Worm (Caenorhabditis elegans) whole organism, mixed stage, embryonic: ENCODE data around the gene gst-27.

Experiments used
- bed-3 ChIP-seq: fragments of 200-800 bp; sonication (Bioruptor generic); optimal IDR thresholded peaks from 3 replicates; lab custom pipeline; 2018; ENCODE audit warnings: mild to moderate bottlenecking, missing genetic modification characterization, moderate library complexity, missing compliant biosample characterization
- ces-1 ChIP-seq: fragments of 150-350 bp; optimal IDR thresholded peaks from 2 replicates; lab custom pipeline; 2014; ENCODE audit warnings: missing biosample characterization, missing genetic modification reagents, missing genetic modification characterization
- elt-3 ChIP-seq: fragments of 150-350 bp; optimal IDR thresholded peaks from 2 replicates; lab custom pipeline; 2014; ENCODE audit warnings: missing biosample characterization, missing genetic modification characterization
- flh-1 ChIP-seq: fragments of 200-800 bp; sonication (Bioruptor generic); optimal IDR thresholded peaks from 2 replicates; lab custom pipeline; 2018; ENCODE audit warnings: mild to moderate bottlenecking, missing genetic modification characterization, moderate library complexity, missing compliant biosample characterization
- nhr-12 ChIP-seq: fragments of 150-350 bp; optimal IDR thresholded peaks from 2 replicates; lab custom pipeline; 2014; ENCODE audit warnings: missing biosample characterization, missing genetic modification characterization
- nhr-237 ChIP-seq: fragments of 150-350 bp; optimal IDR thresholded peaks from 2 replicates; lab custom pipeline; 2014; ENCODE audit warnings: missing biosample characterization, missing genetic modification characterization
- nhr-28 ChIP-seq: fragments of 150-350 bp; optimal IDR thresholded peaks from 2 replicates; lab custom pipeline; 2014; ENCODE audit warnings: missing biosample characterization, missing genetic modification characterization
- nhr-76 ChIP-seq: sonication (generic microtip); optimal IDR thresholded peaks from 2 replicates; lab custom pipeline; 2017; ENCODE audit warnings: missing biosample characterization, missing genetic modification characterization
- pha-4 ChIP-seq: fragments of 150-350 bp; optimal IDR thresholded peaks from 2 replicates; lab custom pipeline; 2018; ENCODE audit warnings: missing biosample characterization, missing genetic modification reagents, missing genetic modification characterization
- sem-2 ChIP-seq: fragments of 200-800 bp; sonication (Bioruptor generic); optimal IDR thresholded peaks from 2 replicates; lab custom pipeline; 2018; ENCODE audit warnings: mild to moderate bottlenecking, missing genetic modification characterization, missing compliant biosample characterization
- snpc-4 ChIP-seq: fragments of 150-350 bp; optimal IDR thresholded peaks from 2 replicates; lab custom pipeline; 2014; ENCODE audit warnings: missing biosample characterization, missing genetic modification characterization
- unc-62 ChIP-seq: fragments of 150-350 bp; optimal IDR thresholded peaks from 2 replicates; lab custom pipeline; 2014; ENCODE audit warnings: missing biosample characterization, missing genetic modification reagents, missing genetic modification characterization
- zip-8 ChIP-seq: fragments of 150-350 bp; optimal IDR thresholded peaks from 2 replicates; lab custom pipeline; 2014; ENCODE audit warnings: missing biosample characterization, missing genetic modification characterization
- ztf-11 ChIP-seq: fragments of 150-350 bp; optimal IDR thresholded peaks from 2 replicates; lab custom pipeline; 2014; ENCODE audit warnings: missing biosample characterization, missing genetic modification characterization

DNA sequence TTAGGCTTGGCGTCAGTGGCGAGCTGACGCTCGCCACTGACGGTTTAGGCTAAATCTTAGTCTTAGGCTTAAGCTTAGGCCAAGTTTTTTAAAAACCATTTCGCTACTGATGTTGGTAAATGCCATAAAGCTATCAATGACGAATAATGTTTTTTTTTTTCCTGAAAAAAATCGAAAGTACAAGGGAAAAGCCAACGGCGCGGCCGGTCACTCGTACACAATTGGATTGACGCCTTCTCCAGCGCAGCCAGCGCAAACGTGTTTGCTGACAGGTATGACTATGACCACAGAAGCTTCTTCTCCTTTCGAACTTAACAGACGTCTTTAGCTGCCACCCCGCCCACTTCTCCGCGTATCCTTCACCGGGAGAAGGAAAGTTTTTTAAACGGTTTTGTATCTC is 19.9 kb downstream of the gst-27 start, which contains the start of gene Y53F4B.27:
- TF ChIP-seq nhr-76 (tag; lab: Kevin White, UChicago) (no peak), bed-3 (GFP tag; lab: Kevin White, UChicago) (no peak), elt-3 (tag; lab: Kevin White, UChicago) (no peak), nhr-237 (no peak), ces-1 (GFP tag; lab: Kevin White, UChicago) (no peak), unc-62 (GFP tag; lab: Kevin White, UChicago) (no peak), pha-4 (tag; lab: Kevin White, UChicago) (no peak), nhr-28 (no peak), snpc-4 (no peak), nhr-12 (tag; lab: Kevin White, UChicago) (no peak), sem-2 (GFP tag; lab: Kevin White, UChicago) (no peak), ztf-11 (tag; lab: Kevin White, UChicago) (no peak), zip-8 (tag; lab: Kevin White, UChicago) (no peak), flh-1 (GFP tag; lab: Kevin White, UChicago) (no peak)
